Worm (Caenorhabditis elegans): ENCODE results near the gene mppb-1.

mppb-1 gene

ce11 chrIV:9088294-9088693 lies 13.8 kb downstream of the mppb-1 start, which contains the start of gene msa-1:
msa-1 (plus strand) TSS chrIV:9088594.
- no peak for TF ChIP-seq unc-62 (GFP tag; optimal IDR thresholded peaks at IDR 0.05)

ce11 chrIV:9090538-9091195 lies 16.2 kb downstream of the mppb-1 start:
- no peak for TF ChIP-seq unc-62 (GFP tag; optimal IDR thresholded peaks at IDR 0.05)

ce11 chrIV:9092011-9092410 lies 17.5 kb downstream of the mppb-1 start:
- TF ChIP-seq unc-62 (GFP tag; optimal IDR thresholded peaks at IDR 0.05), result no peak

DNA sequence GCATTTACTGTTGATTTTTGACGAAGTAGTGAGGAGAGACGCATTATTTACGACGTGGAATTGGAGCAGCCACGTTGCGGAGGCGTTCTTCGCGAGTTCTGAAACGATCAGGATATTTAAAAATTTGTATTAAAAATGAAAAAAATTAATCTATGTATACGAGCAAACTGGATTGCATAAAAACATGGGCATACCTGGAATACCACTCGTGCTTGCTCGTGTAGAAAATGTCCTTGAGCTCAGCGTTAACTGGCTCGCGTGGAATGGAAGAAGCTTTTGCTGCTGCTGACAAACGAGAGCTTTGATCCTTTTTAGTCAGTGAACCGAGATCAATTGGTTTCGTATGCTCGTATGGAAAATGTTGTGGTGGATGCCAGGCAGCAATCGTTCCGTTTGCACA lies 19.5 kb downstream of the mppb-1 start, which contains the start of gene lpl-1:
TSS of gene lpl-1 (minus strand) at position 101 of the 400 bp plus-strand sequence.
- TF ChIP-seq unc-62 (GFP tag; optimal IDR thresholded peaks at IDR 0.05), result no peak

- TF ChIP-seq unc-62 (GFP tag; optimal IDR thresholded peaks at IDR 0.05), result no peak
Observed at ce11 chrIV:9094356-9094755, 19.9 kb downstream of the mppb-1 start, which contains the start of gene mrpl-42. mrpl-42 (minus strand) TSS chrIV:9094456.

DNA sequence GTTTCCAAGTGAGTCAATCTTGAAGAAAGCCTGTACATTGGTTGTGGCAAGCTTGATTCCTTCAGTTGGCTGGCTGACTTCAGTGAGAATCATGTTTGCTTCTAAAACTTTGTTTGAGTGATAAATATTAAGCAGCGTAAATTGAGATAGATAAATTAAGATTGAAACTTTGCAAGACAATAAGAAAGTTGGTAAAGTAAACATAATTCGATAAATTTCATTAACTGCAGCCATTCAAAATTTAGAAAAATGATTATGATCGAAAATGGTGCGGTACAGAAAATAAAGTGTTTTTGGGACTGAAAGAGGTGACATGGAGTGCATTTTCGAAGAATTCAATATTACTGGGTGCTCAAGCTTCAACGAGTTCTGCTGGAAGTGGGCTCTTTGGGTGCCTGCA lies 21.1 kb downstream of the mppb-1 start, which contains the start of gene icln-1:
TSS of gene icln-1 (minus strand) at position 101 of the 400 bp plus-strand sequence.
- TF ChIP-seq unc-62 (GFP tag; optimal IDR thresholded peaks at IDR 0.05), result no peak

ce11 chrIV:9096160-9096879 lies 21.8 kb downstream of the mppb-1 start, which contains the start of the genes znf-706 and cpna-3:
znf-706 (minus strand) TSS chrIV:9096231.
cpna-3 (plus strand) TSS chrIV:9096842.
- no peak for TF ChIP-seq unc-62 (GFP tag; optimal IDR thresholded peaks at IDR 0.05)

DNA sequence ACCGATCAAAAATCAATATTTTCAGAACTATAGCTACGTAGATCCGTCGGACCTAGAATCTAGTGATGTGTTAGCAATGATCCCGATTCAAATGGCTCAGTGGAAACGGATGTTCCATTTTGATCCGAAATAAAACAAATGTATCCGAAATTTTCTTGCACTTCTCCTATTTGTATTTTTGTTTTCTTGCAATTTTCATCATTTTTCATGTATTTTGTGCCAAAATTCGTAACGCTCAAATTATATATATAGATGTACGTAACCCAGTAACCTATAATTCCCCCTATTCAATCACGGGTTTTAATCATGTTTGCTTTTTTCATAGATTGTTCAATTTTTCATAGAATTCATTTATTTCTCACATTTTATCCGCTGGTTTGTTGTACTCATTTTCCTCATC lies 24.5 kb downstream of the mppb-1 start, which contains the start of gene gldi-10:
TSS of gene gldi-10 (plus strand) at position 301 of the 400 bp plus-strand sequence.
- no peak for TF ChIP-seq unc-62 (GFP tag; optimal IDR thresholded peaks at IDR 0.05)

DNA sequence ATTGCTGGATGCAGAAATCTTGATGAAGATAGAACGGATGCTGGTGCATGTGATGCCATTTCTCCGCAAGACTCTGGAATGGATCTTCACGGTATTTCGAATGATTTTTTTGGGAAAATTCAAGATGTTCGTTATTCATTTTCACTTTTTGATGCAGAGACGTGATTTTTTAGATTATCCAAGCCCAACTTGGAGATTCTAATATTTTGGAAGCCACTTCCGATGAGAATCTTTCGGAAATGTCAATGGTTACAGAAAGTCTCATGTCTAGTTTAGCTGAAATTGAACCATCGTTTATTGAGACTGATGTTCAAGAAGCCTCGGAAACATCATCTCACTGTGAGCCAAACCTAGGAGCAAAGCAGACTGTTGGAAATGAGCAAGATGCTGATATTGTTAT lies 26.4 kb downstream of the mppb-1 start:
- no peak for TF ChIP-seq unc-62 (GFP tag; optimal IDR thresholded peaks at IDR 0.05)

DNA sequence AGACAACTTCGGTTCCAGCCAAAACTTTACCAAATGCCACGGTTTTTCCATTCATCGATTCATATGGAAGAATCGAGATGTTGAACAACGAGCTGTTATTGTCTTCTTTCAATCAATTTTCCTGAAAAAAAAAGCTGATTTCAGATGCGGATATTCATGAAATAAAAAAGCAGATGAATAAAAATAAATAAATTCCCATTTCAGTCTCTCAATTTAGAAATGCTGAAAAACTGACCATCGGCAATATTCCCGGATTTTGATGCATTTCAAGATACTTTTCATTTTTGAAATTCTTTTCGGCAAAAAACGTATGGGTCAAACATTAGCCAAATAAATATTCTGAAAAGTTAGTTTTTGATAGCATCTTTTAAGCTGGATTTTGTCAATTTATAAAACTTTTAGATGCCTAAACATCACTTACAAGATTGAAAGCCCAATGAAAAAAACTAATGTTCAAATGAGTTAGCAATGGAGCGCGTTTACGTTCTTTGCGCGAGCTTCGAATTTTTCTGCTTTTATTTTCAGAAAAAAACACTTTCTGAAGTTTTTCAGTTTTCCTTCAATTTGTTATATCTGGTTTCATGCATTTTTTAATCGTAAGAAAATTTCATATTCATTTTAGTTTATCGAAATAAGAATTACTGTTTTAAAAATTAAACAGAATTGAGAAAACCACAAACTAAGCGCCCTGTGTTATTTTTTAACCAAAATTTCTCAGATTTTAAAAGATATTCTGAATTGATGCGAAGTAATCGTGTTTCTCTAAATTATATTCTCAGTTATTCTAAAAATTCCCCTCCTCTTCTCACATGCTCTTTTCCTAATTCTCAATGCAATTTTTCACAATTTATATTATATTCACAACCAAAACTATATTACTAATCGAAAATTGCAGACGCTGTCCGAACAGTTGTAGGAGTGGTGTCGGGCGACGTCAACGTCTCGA lies 29.9 kb downstream of the mppb-1 start, which contains the start of the genes C01F6.14 and fem-3:
TSS of gene C01F6.14 (minus strand) at position 51 of the 946 bp plus-strand sequence.
TSS of gene fem-3 (plus strand) at position 896 of the 946 bp plus-strand sequence.
- TF ChIP-seq unc-62 (GFP tag; optimal IDR thresholded peaks at IDR 0.05), result no peak

DNA sequence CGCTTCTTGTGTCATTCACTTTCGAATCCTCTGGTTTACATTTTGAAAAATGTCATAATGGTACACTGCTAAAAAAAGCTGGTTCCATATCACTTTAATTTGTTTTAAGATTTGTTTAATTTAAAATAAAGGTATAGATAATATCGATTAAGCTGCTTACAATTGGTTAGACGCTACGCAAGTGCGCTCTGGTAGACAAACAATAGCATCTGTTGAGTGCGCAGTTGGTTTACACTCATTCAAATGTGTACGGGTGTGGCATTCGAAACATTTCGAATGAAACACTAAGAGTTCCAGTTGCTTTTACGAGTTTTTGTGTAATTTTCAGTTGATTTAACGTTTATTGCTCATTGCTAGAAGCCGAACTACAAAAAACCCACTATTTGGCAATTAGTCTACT lies 33.0 kb downstream of the mppb-1 start:
- no peak for TF ChIP-seq unc-62 (GFP tag; optimal IDR thresholded peaks at IDR 0.05)

DNA sequence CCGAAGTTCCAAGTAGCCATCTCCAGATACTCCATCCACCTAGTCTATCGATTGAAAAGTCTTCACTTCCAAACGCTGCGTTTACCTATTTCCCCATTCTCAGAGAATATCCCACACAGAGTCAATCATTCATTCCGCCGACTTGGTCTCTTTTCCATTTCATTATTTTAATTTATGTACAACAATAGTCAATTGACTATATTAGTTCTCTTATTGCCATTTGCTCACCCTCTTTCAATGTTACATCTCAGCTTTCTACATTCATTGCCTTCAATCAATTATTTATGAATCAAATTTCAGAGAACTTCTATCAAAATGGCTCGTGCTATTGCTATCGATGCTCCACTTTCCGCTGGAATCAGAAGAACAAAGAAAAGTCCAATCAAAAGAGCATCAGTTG lies 34.2 kb downstream of the mppb-1 start, which contains the start of gene aly-1:
TSS of gene aly-1 (plus strand) at position 301 of the 400 bp plus-strand sequence.
- TF ChIP-seq unc-62 (GFP tag; optimal IDR thresholded peaks at IDR 0.05), result no peak

- TF ChIP-seq unc-62 (GFP tag; optimal IDR thresholded peaks at IDR 0.05), result no peak
Observed at ce11 chrIV:9112019-9112418, 37.5 kb downstream of the mppb-1 start.

DNA sequence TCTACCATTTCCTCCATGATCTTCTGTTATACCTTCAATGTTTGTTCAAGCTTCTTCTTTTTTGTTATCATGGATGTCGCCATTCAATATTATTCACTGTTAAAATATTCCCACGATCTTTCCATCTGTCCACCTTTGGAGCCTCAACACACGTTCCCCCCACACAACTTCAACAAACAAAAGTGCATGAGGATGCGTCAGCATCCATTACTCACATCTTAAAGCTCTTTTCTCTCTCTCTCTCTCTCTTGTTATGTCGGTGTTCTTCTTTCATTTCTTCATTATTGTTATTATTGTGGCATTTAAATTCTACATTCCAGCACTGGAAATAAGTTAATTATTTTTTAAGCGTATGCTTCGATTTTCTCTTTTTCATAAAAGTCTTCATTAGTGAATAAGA lies 39.6 kb downstream of the mppb-1 start:
- TF ChIP-seq unc-62 (GFP tag; optimal IDR thresholded peaks at IDR 0.05), result no peak

DNA sequence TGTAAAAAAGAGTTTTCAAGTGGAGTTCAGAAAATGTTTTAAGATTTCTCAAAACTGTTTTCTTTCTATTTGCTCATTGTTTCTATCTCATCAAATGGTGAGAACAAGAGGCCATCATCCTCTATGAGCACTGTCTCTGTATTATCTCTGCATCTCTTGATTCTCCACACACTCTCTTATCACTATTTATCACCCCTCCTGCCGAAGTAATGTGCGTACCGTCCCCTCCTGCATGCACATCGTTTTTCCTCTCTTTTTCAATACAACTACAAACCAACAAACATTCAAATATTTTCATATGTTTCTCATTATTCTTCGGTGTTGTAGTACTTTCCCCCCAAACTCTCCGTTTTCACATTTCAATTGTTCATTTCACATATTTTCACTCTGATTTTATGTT lies 42.0 kb downstream of the mppb-1 start:
- no peak for TF ChIP-seq unc-62 (GFP tag; optimal IDR thresholded peaks at IDR 0.05)
